Worm (Caenorhabditis elegans) whole organism, late embryonic: Measurements from ENCODE around the gene kcnl-1.
A peak's percentile ranks its signal among the peaks of the same experiment; 100 is the strongest.

Experiments used
- F13H6.1 ChIP-seq: sonication (generic microtip); optimal IDR thresholded peaks from 2 replicates; lab custom pipeline; 2016; ENCODE audit warnings: missing genetic modification characterization, missing compliant biosample characterization
- K02D7.2 ChIP-seq: sonication (generic microtip); optimal IDR thresholded peaks from 2 replicates; lab custom pipeline; 2017; ENCODE audit warnings: mild to moderate bottlenecking, missing genetic modification characterization, missing compliant biosample characterization
- T23F11.4 ChIP-seq: fragments of 200-800 bp; sonication (Bioruptor generic); optimal IDR thresholded peaks from 2 replicates; lab custom pipeline; 2018; ENCODE audit warnings: mild to moderate bottlenecking, missing genetic modification characterization, missing compliant biosample characterization
- Y22D7AL.16 ChIP-seq: sonication (generic microtip); optimal IDR thresholded peaks from 2 replicates; lab custom pipeline; 2016; ENCODE audit warnings: missing genetic modification characterization, missing compliant biosample characterization
- ahr-1 ChIP-seq: sonication (generic microtip); optimal IDR thresholded peaks from 2 replicates; lab custom pipeline; 2016; ENCODE audit warnings: missing genetic modification characterization, missing compliant biosample characterization
- ceh-14 ChIP-seq: sonication (generic microtip); optimal IDR thresholded peaks from 2 replicates; lab custom pipeline; 2016; ENCODE audit warnings: missing genotype, missing genetic modification characterization, missing compliant biosample characterization
- ceh-19 ChIP-seq: fragments of 200-800 bp; sonication (Bioruptor generic); optimal IDR thresholded peaks from 2 replicates; lab custom pipeline; 2018; ENCODE audit warnings: mild to moderate bottlenecking, missing genetic modification characterization, missing compliant biosample characterization
- ceh-2 ChIP-seq: sonication (generic microtip); optimal IDR thresholded peaks from 2 replicates; lab custom pipeline; 2016; ENCODE audit warnings: missing genotype, missing genetic modification characterization, missing compliant biosample characterization
- ceh-22 ChIP-seq: sonication (generic microtip); optimal IDR thresholded peaks from 2 replicates; lab custom pipeline; 2017; ENCODE audit warnings: missing biosample characterization, missing genetic modification characterization
- ceh-30 ChIP-seq: fragments of 150-350 bp; optimal IDR thresholded peaks from 2 replicates; lab custom pipeline; 2014; ENCODE audit warnings: missing biosample characterization, missing genetic modification characterization
- ceh-31 ChIP-seq: sonication (generic microtip); optimal IDR thresholded peaks from 2 replicates; lab custom pipeline; 2016; ENCODE audit warnings: missing genetic modification characterization, missing compliant biosample characterization
- ceh-34 ChIP-seq: sonication (generic microtip); optimal IDR thresholded peaks from 2 replicates; lab custom pipeline; 2016; ENCODE audit warnings: mild to moderate bottlenecking, missing genetic modification characterization, missing compliant biosample characterization
- ceh-48 ChIP-seq: sonication (generic microtip); optimal IDR thresholded peaks from 2 replicates; lab custom pipeline; 2016; ENCODE audit warnings: missing genetic modification characterization, inconsistent platforms, missing compliant biosample characterization
- ceh-6 ChIP-seq: fragments of 200-800 bp; sonication (Bioruptor generic); optimal IDR thresholded peaks from 2 replicates; lab custom pipeline; 2018; ENCODE audit warnings: mild to moderate bottlenecking, missing genetic modification characterization, missing compliant biosample characterization
- che-1 ChIP-seq: sonication (generic microtip); optimal IDR thresholded peaks from 2 replicates; lab custom pipeline; 2016; ENCODE audit warnings: mild to moderate bottlenecking, missing genetic modification characterization, missing compliant biosample characterization
- dmd-4 ChIP-seq: sonication (generic microtip); optimal IDR thresholded peaks from 2 replicates; lab custom pipeline; 2016; ENCODE audit warnings: borderline replicate concordance, missing genetic modification characterization, missing compliant biosample characterization
- dve-1 ChIP-seq: sonication (generic microtip); optimal IDR thresholded peaks from 2 replicates; lab custom pipeline; 2017; ENCODE audit warnings: antibody characterized with exemption, mild to moderate bottlenecking, missing genetic modification characterization, missing compliant biosample characterization
- elt-4 ChIP-seq: sonication (generic microtip); optimal IDR thresholded peaks from 2 replicates; lab custom pipeline; 2016; ENCODE audit warnings: missing genetic modification characterization, missing compliant biosample characterization
- ets-4 ChIP-seq: sonication (generic microtip); optimal IDR thresholded peaks from 2 replicates; lab custom pipeline; 2016; ENCODE audit warnings: missing genetic modification characterization, missing compliant biosample characterization
- hlh-13 ChIP-seq: fragments of 200-800 bp; sonication (Bioruptor generic); optimal IDR thresholded peaks from 2 replicates; lab custom pipeline; 2018; ENCODE audit warnings: mild to moderate bottlenecking, missing genetic modification characterization, missing compliant biosample characterization
- hlh-30 ChIP-seq: sonication (generic microtip); optimal IDR thresholded peaks from 2 replicates; lab custom pipeline; 2017; ENCODE audit warnings: antibody characterized with exemption, missing genetic modification characterization, missing compliant biosample characterization; ENCODE audit not compliant: insufficient read depth
- hlh-6 ChIP-seq: sonication (generic microtip); optimal IDR thresholded peaks from 2 replicates; lab custom pipeline; 2016; ENCODE audit warnings: missing genotype, missing genetic modification characterization, missing compliant biosample characterization
- lin-11 ChIP-seq: fragments of 200-800 bp; sonication (Bioruptor generic); optimal IDR thresholded peaks from 2 replicates; lab custom pipeline; 2018; ENCODE audit warnings: mild to moderate bottlenecking, missing genetic modification characterization, missing compliant biosample characterization
- madf-2 ChIP-seq: sonication (generic microtip); optimal IDR thresholded peaks from 2 replicates; lab custom pipeline; 2017; ENCODE audit warnings: missing genetic modification characterization, missing compliant biosample characterization
- nhr-11 ChIP-seq: fragments of 150-350 bp; optimal IDR thresholded peaks from 2 replicates; lab custom pipeline; 2014; ENCODE audit warnings: missing biosample characterization, missing genetic modification characterization
- pag-3 ChIP-seq: sonication (generic microtip); optimal IDR thresholded peaks from 2 replicates; lab custom pipeline; 2016; ENCODE audit warnings: missing compliant biosample characterization, missing genetic modification characterization, borderline replicate concordance
- pat-9 ChIP-seq: fragments of 200-800 bp; sonication (Bioruptor generic); optimal IDR thresholded peaks from 2 replicates; lab custom pipeline; 2018; ENCODE audit warnings: mild to moderate bottlenecking, missing genetic modification characterization, moderate library complexity, missing compliant biosample characterization
- pax-1 ChIP-seq: fragments of 150-350 bp; optimal IDR thresholded peaks from 2 replicates; lab custom pipeline; 2014; ENCODE audit warnings: missing biosample characterization, missing genetic modification characterization
- pha-2 ChIP-seq: sonication (generic microtip); optimal IDR thresholded peaks from 2 replicates; lab custom pipeline; 2017; ENCODE audit warnings: mild to moderate bottlenecking, missing genetic modification characterization, missing compliant biosample characterization
- pros-1 ChIP-seq: fragments of 150-350 bp; optimal IDR thresholded peaks from 2 replicates; lab custom pipeline; 2014; ENCODE audit warnings: missing biosample characterization, missing genetic modification reagents, missing genetic modification characterization
- ref-2 ChIP-seq: sonication (generic microtip); optimal IDR thresholded peaks from 2 replicates; lab custom pipeline; 2016; ENCODE audit warnings: missing genetic modification characterization, missing compliant biosample characterization
- sdc-2 ChIP-seq: sonication (generic microtip); optimal IDR thresholded peaks from 2 replicates; lab custom pipeline; 2016; ENCODE audit warnings: missing genotype, missing genetic modification characterization, missing compliant biosample characterization
- sox-4 ChIP-seq: sonication (generic microtip); optimal IDR thresholded peaks from 2 replicates; lab custom pipeline; 2017; ENCODE audit warnings: mild to moderate bottlenecking, missing genetic modification characterization, inconsistent platforms, missing compliant biosample characterization
- syd-9 ChIP-seq: sonication (generic microtip); optimal IDR thresholded peaks from 2 replicates; lab custom pipeline; 2016; ENCODE audit warnings: mild to moderate bottlenecking, missing genetic modification characterization, moderate library complexity, missing compliant biosample characterization
- tbx-2 ChIP-seq: sonication (generic microtip); optimal IDR thresholded peaks from 2 replicates; lab custom pipeline; 2016; ENCODE audit warnings: missing genetic modification characterization, missing compliant biosample characterization
- tbx-7 ChIP-seq: sonication (generic microtip); optimal IDR thresholded peaks from 2 replicates; lab custom pipeline; 2016; ENCODE audit warnings: missing genotype, missing genetic modification characterization, missing compliant biosample characterization
- ttx-3 ChIP-seq: sonication (generic microtip); optimal IDR thresholded peaks from 2 replicates; lab custom pipeline; 2016; ENCODE audit warnings: missing genetic modification reagents, missing genetic modification characterization, missing compliant biosample characterization
- unc-3 ChIP-seq, 2 experiments: fragments of 200-800 bp in 1 of 2; sonication (Bioruptor generic) in 1 of 2; sonication (generic microtip) in 1 of 2; conservative IDR thresholded peaks in 1 of 2; optimal IDR thresholded peaks in 1 of 2; 2 replicates each; pipeline versions ENCODE4 v1.3.6 to Lab custom; 2016 to 2022; ENCODE audit warnings: missing compliant biosample characterization in 2 of 2, missing genetic modification characterization in 2 of 2, missing genetic modification reagents in 1 of 2
- unc-55 ChIP-seq: sonication (generic microtip); optimal IDR thresholded peaks from 2 replicates; lab custom pipeline; 2017; ENCODE audit warnings: missing biosample characterization, missing genetic modification reagents, missing genetic modification characterization
- ztf-16 ChIP-seq: sonication (generic microtip); optimal IDR thresholded peaks from 2 replicates; lab custom pipeline; 2017; ENCODE audit warnings: missing genetic modification characterization, missing compliant biosample characterization

The kcnl-1 gene

ce11 chrV:19630569-19630968 is 65.4 kb downstream of the kcnl-1 start:
- TF ChIP-seq che-1 (tag; lab: Kevin White, UChicago), result no peak
- TF ChIP-seq K02D7.2 (tag; lab: Kevin White, UChicago), result no peak
- no peak for TF ChIP-seq sdc-2 (tag; lab: Kevin White, UChicago)
- no peak for TF ChIP-seq pag-3 (tag; lab: Kevin White, UChicago)
- no peak for TF ChIP-seq ttx-3 (tag; lab: Kevin White, UChicago)
- no peak for TF ChIP-seq pha-2 (tag; lab: Kevin White, UChicago)
- no peak for TF ChIP-seq lin-11 (tag; lab: Kevin White, UChicago)

ce11 chrV:19632546-19632945 is 67.4 kb downstream of the kcnl-1 start, which contains the start of gene Y43F8C.5:
Gene Y43F8C.5, minus strand, starts transcription at chrV:19632646.
- TF ChIP-seq ttx-3 (tag; lab: Kevin White, UChicago) (no peak), ceh-34 (no peak), nhr-11 (tag; lab: Kevin White, UChicago) (no peak), pax-1 (no peak), tbx-2 (tag; lab: Kevin White, UChicago) (no peak), dmd-4 (tag; lab: Kevin White, UChicago) (no peak), ceh-22 (tag; lab: Kevin White, UChicago) (no peak), Y22D7AL.16 (tag; lab: Kevin White, UChicago) (no peak)

ce11 chrV:19632948-19633347 is 67.8 kb downstream of the kcnl-1 start:
- peak; percentile 61 for TF ChIP-seq ceh-48 (tag; lab: Kevin White, UChicago)
- TF ChIP-seq syd-9 (tag; lab: Kevin White, UChicago), result no peak
- TF ChIP-seq unc-3 (GFP tag; conservative IDR thresholded peaks at IDR 0.05; lab: Robert Waterston, UW), result no peak
- no peak for TF ChIP-seq unc-3 (tag; optimal IDR thresholded peaks at IDR 0.05; lab: Kevin White, UChicago)

- TF ChIP-seq ahr-1 (tag; lab: Kevin White, UChicago) (no peak), K02D7.2 (tag; lab: Kevin White, UChicago) (no peak), hlh-6 (tag; lab: Kevin White, UChicago) (no peak), nhr-11 (tag; lab: Kevin White, UChicago) (no peak), tbx-7 (tag; lab: Kevin White, UChicago) (no peak), ceh-2 (no peak), T23F11.4 (GFP tag; lab: Kevin White, UChicago) (no peak), ets-4 (tag; lab: Kevin White, UChicago) (no peak), hlh-30 (no peak), che-1 (tag; lab: Kevin White, UChicago) (no peak), pag-3 (tag; lab: Kevin White, UChicago) (no peak), madf-2 (no peak), pros-1 (no peak), lin-11 (tag; lab: Kevin White, UChicago) (no peak), dve-1 (tag; lab: Kevin White, UChicago) (no peak), hlh-13 (GFP tag; lab: Kevin White, UChicago) (no peak), ceh-6 (GFP tag; lab: Kevin White, UChicago) (no peak), ceh-30 (no peak)
Observed at ce11 chrV:19634197-19634596, 69.0 kb downstream of the kcnl-1 start.

- peak; percentile 86 for TF ChIP-seq ceh-48 (tag; lab: Kevin White, UChicago)
- TF ChIP-seq, all 69 proteins: peak for 1; not testable (repeated sequence) for 68
Observed at ce11 chrV:19635525-19636193, 70.5 kb downstream of the kcnl-1 start.

- TF ChIP-seq tbx-2 (tag; lab: Kevin White, UChicago), result no peak
- no peak for TF ChIP-seq F13H6.1 (tag; lab: Kevin White, UChicago)
- no peak for TF ChIP-seq ceh-31 (tag; lab: Kevin White, UChicago)
- TF ChIP-seq elt-4 (tag; lab: Kevin White, UChicago), result no peak
- TF ChIP-seq hlh-13 (GFP tag; lab: Kevin White, UChicago), result no peak
- no peak for TF ChIP-seq ztf-16 (tag; lab: Kevin White, UChicago)
- TF ChIP-seq ceh-19 (GFP tag; lab: Kevin White, UChicago), result no peak
- TF ChIP-seq hlh-6 (tag; lab: Kevin White, UChicago), result no peak
- TF ChIP-seq pat-9 (tag; lab: Kevin White, UChicago), result no peak
- TF ChIP-seq T23F11.4 (GFP tag; lab: Kevin White, UChicago), result no peak
- no peak for TF ChIP-seq ceh-14 (tag; lab: Kevin White, UChicago)
- no peak for TF ChIP-seq ttx-3 (tag; lab: Kevin White, UChicago)
- TF ChIP-seq sox-4 (tag; lab: Kevin White, UChicago), result no peak
- TF ChIP-seq K02D7.2 (tag; lab: Kevin White, UChicago), result no peak
- no peak for TF ChIP-seq ceh-6 (GFP tag; lab: Kevin White, UChicago)
- TF ChIP-seq unc-3 (GFP tag; conservative IDR thresholded peaks at IDR 0.05; lab: Robert Waterston, UW), result no peak
- no peak for TF ChIP-seq unc-3 (tag; optimal IDR thresholded peaks at IDR 0.05; lab: Kevin White, UChicago)
- no peak for TF ChIP-seq ref-2 (tag; lab: Kevin White, UChicago)
- TF ChIP-seq ceh-48 (tag; lab: Kevin White, UChicago), result no peak
- no peak for TF ChIP-seq unc-55
Observed at ce11 chrV:19636194-19636584, 71.0 kb downstream of the kcnl-1 start.
